Worm (Caenorhabditis elegans): ENCODE results near the gene dnc-2.

DNA sequence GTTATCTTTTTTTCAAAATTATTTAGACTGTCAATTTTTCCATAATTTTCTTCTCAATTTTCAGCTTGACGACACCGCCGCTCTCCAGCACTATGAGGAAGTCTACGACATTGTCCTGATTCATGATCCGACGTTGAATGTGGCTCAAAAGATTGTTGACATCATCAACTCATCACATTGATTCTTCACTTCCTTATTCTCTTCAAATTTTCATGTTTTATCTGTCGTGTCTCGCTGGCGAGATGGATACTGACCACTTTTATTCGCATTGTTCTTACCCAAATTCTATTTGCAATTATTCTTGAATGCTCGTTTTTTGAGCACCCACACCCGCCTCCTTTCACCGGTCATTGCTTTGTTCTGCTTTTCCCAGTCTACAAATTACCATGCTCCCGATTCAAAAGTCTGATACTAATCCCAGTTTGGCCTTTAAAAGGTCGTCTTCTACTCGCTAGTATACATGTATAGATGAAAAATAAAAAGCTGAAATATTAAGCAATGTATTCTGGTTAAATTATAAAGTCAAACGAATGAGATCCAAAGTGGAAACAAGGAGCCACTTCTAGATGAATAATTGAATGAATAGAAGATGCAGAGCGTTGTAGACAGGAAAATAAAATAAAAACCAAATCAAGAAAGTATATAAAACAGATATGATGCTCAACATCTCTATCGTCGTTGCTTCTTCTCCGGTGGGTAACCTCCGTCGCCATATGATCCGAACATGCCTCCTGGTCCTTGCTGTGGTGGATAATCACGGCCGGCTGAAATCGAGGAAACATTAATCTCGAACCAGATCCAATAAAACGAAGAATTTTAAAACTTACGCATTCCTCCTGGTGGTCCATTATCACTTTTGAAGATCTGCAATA, 27.7 kb upstream of the dnc-2 start:
- TF ChIP-seq flt-1 (GFP tag; IDR thresholded peaks at IDR 0.05) (no peak), ztf-23 (GFP tag; IDR thresholded peaks at IDR 0.05) (no peak), cog-1 (tag; optimal IDR thresholded peaks at IDR 0.05) (no peak), tab-1 (GFP tag; IDR thresholded peaks at IDR 0.05) (no peak)

Data from whole organism, midembryonic.